Fruit fly (Drosophila melanogaster) whole organism, adult: ENCODE measurements around the gene Cdc5.

ENCODE experiments used
- CG11617 ChIP-seq: fragments of 200-800 bp; sonication (Bioruptor generic); optimal IDR thresholded peaks from 2 replicates; lab custom pipeline; 2017; ENCODE audit warnings: mild to moderate bottlenecking, missing biosample characterization, missing genetic modification reagents, missing genetic modification characterization
- CG12768 ChIP-seq: fragments of 200-800 bp; sonication (Bioruptor generic); optimal IDR thresholded peaks from 2 replicates; lab custom pipeline; 2017; ENCODE audit warnings: missing biosample characterization, missing genetic modification characterization, mild to moderate bottlenecking, moderate library complexity, missing genetic modification reagents
- CG14711 ChIP-seq: fragments of 200-800 bp; sonication (Bioruptor generic); optimal IDR thresholded peaks from 2 replicates; lab custom pipeline; 2018; ENCODE audit warnings: missing biosample characterization, mild to moderate bottlenecking, missing genetic modification characterization, moderate library complexity
- CG1620 ChIP-seq: fragments of 200-800 bp; sonication (Bioruptor generic); optimal IDR thresholded peaks from 2 replicates; lab custom pipeline; 2016; ENCODE audit warnings: missing biosample characterization, missing genetic modification characterization
- CG33017 ChIP-seq: fragments of 200-800 bp; sonication (Bioruptor generic); optimal IDR thresholded peaks from 2 replicates; lab custom pipeline; 2018; ENCODE audit warnings: missing biosample characterization, mild to moderate bottlenecking, missing genetic modification characterization, moderate library complexity
- CG5204 ChIP-seq: fragments of 200-800 bp; sonication (Bioruptor generic); optimal IDR thresholded peaks from 2 replicates; lab custom pipeline; 2016; ENCODE audit warnings: missing biosample characterization, missing genetic modification characterization
- CG7045 ChIP-seq: fragments of 200-800 bp; sonication (Bioruptor generic); optimal IDR thresholded peaks from 2 replicates; lab custom pipeline; 2017; ENCODE audit warnings: missing biosample characterization, mild to moderate bottlenecking, missing genetic modification characterization
- CG7101 ChIP-seq: fragments of 200-800 bp; sonication (Bioruptor generic); optimal IDR thresholded peaks from 2 replicates; lab custom pipeline; 2018; ENCODE audit warnings: missing biosample characterization, mild to moderate bottlenecking, missing genetic modification characterization, moderate library complexity
- Clk ChIP-seq: fragments of 200-800 bp; sonication (Bioruptor generic); optimal IDR thresholded peaks from 2 replicates; lab custom pipeline; 2017; ENCODE audit warnings: missing biosample characterization, missing genetic modification characterization
- Crg-1 ChIP-seq: fragments of 200-800 bp; sonication (Bioruptor generic); optimal IDR thresholded peaks from 2 replicates; lab custom pipeline; 2016; ENCODE audit warnings: missing biosample characterization, missing genetic modification characterization
- Hr96 ChIP-seq: fragments of 200-800 bp; sonication (Bioruptor generic); optimal IDR thresholded peaks from 2 replicates; lab custom pipeline; 2016; ENCODE audit warnings: missing biosample characterization, missing genetic modification characterization
- Mnt ChIP-seq: fragments of 200-800 bp; sonication (Bioruptor generic); optimal IDR thresholded peaks from 2 replicates; lab custom pipeline; 2016; ENCODE audit warnings: missing biosample characterization, mild to moderate bottlenecking, missing genetic modification characterization
- bab1 ChIP-seq: fragments of 200-800 bp; sonication (Bioruptor generic); optimal IDR thresholded peaks from 3 replicates; lab custom pipeline; 2019; ENCODE audit warnings: missing biosample characterization, mild to moderate bottlenecking, missing genetic modification characterization, moderate library complexity
- cic ChIP-seq: fragments of 200-800 bp; sonication (Bioruptor generic); optimal IDR thresholded peaks from 2 replicates; lab custom pipeline; 2017; ENCODE audit warnings: missing biosample characterization, mild to moderate bottlenecking, missing genetic modification characterization, moderate library complexity
- cnc ChIP-seq, 2 experiments: fragments of >200 bp; optimal IDR thresholded peaks; 2 replicates each; lab custom pipeline; 2017
- kay ChIP-seq: fragments of 200-800 bp; sonication (Bioruptor generic); peaks from one replicate; lab custom pipeline; 2016; ENCODE audit warnings: missing biosample characterization, missing genetic modification characterization, borderline replicate concordance
- ovo ChIP-seq: fragments of 200-800 bp; sonication (Bioruptor generic); optimal IDR thresholded peaks from 2 replicates; lab custom pipeline; 2016; ENCODE audit warnings: missing biosample characterization, missing genetic modification characterization
- pad ChIP-seq: fragments of 200-800 bp; sonication (Bioruptor generic); optimal IDR thresholded peaks from 3 replicates; lab custom pipeline; 2017; ENCODE audit warnings: missing biosample characterization, missing genetic modification characterization, mild to moderate bottlenecking, moderate library complexity, missing genetic modification reagents
- tj ChIP-seq: fragments of 200-800 bp; sonication (Bioruptor generic); optimal IDR thresholded peaks from 3 replicates; lab custom pipeline; 2017; ENCODE audit warnings: missing biosample characterization, mild to moderate bottlenecking, missing genetic modification characterization, moderate library complexity
- toe ChIP-seq: fragments of 200-800 bp; sonication (Bioruptor generic); optimal IDR thresholded peaks from 2 replicates; lab custom pipeline; 2016; ENCODE audit warnings: missing biosample characterization, missing genetic modification characterization

The Cdc5 gene

DNA sequence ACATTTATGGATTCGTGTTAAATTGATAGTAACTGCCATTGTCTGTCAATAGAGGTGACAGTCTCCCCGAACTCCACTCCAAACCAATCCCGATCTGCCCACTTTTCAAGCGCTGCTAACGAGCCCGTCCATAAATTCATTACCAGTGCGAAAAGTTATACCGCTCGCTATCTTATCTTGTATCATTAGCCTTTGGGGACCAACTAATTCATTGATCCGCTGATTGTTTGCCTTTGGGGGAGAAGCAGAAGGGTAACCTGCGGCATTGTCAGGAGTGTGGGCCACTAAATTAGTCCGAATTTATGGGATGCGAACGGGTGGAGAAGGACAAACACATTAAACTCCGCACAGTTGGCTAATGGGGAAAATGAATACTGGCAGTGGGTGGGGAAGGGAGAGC, 24.0 kb downstream of the Cdc5 start:
- TF ChIP-seq cnc (optimal IDR thresholded peaks at IDR 0.05; lab: Kevin White, UChicago), result no peak

DNA sequence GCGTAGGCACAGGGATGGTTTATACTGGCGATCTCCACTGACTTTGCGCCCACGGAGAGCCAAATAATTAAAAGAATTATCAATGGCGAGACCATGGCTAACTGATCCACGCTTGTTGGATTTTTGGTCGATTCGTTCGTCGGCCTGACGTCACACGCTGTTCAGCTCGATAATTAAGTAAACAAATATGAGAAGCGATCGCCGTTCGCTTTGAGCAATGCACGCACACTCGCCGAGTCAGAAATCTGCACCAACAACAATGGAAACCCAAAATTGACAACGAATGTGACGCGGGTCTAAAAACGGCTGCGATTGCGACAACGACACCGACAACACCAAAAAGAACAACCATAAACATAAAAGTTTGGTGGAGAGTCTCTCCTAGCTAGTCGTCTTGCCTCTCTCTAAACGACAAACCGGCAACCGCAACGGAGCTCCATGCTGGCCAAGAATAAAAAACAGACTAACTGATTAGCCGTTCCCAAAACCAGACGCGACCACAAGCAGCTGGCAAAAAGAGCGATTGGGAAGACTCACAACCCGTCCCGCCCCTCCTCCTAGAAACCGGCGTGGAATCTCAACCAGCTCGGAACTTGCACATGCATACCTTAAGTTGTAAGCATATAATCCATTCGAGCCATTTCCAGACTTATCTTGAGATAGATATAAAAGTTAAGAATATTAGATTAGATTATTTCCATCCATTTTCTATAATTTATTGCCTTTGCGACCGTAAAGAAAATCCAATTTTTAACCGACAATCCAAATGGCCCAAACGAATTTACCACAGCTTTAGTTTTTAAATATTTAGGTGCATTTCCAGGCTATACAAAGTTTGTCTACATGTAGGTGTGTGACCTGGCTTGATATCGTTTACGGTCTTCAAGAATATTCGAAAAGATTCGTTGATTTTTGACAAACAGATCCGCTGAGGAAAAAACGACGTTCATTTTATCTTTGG, 29.1 kb downstream of the Cdc5 start, which contains the start of gene mthl9:
mthl9 (minus strand) TSS at position 468 of the 961 bp plus-strand sequence.
- peak; percentile 17 for TF ChIP-seq Mnt (GFP tag; lab: Kevin White, UChicago)
- no peak for TF ChIP-seq cnc (optimal IDR thresholded peaks at IDR 0.05; lab: Kevin White, UChicago)
- peak; percentile 66 for TF ChIP-seq tj (GFP tag; lab: Kevin White, UChicago)
- no peak for TF ChIP-seq CG7101 (tag; lab: Kevin White, UChicago)
- TF ChIP-seq CG33017, result no peak

DNA sequence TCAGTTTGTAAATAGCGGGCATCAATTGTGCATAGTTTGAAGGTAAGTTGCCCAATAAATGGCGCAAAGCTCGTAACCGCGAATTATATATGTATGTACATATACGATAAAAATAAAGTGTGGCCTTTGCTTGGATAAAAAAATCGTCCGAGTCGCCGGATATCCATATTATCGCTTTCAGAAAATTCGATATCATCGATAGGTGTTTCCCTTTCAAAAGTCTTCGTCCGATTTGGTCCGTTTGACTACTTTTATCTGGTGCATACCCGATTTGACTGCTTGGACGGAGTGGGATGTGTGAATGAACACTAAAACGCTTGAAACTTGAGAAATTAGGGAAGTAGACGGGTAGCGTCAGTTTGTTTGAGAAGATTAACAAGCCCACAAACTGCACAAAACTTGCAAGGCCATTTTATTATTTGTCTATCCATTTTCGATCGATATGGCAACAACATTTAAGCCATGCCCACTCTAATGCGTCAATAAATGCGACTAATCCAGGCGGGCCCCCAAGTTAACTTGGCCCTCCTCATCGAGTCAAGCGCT, 32.0 kb downstream of the Cdc5 start:
- no peak for TF ChIP-seq kay (GFP tag; lab: Kevin White, UChicago)
- TF ChIP-seq CG7101 (tag; lab: Kevin White, UChicago), result no peak
- TF ChIP-seq bab1 (GFP tag; lab: Kevin White, UChicago), result no peak
- TF ChIP-seq Hr96 (GFP tag; lab: Kevin White, UChicago), result no peak

DNA sequence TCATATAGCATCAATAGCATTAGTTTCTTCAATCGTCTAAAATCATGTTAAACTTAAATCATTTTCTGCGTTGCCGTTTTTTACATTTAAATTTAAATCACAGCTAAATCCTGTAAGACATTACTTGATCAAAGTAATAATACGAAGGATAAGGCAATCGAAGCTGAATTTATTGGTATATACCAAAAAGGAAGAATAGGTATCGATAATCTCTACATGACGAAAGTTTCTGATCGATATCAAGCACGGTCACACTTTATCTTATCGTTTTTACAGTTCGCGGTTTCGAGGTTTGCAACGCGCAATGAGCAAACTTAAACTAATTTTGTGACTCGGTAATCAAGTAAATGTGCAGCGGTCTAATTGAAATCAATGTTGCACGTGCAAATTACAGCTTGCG, 33.4 kb downstream of the Cdc5 start, which contains the start of the genes Atac3 and Ptpmeg:
Atac3 (minus strand) TSS at position 160 of the 400 bp plus-strand sequence.
Ptpmeg (plus strand) TSS at position 265 of the 400 bp plus-strand sequence.
- peak; percentile 7 for TF ChIP-seq pad
- no peak for TF ChIP-seq Mnt (GFP tag; lab: Kevin White, UChicago)
- TF ChIP-seq bab1 (GFP tag; lab: Kevin White, UChicago), result peak; percentile 1
- peak; percentile 24 for TF ChIP-seq CG7101 (tag; lab: Kevin White, UChicago)

DNA sequence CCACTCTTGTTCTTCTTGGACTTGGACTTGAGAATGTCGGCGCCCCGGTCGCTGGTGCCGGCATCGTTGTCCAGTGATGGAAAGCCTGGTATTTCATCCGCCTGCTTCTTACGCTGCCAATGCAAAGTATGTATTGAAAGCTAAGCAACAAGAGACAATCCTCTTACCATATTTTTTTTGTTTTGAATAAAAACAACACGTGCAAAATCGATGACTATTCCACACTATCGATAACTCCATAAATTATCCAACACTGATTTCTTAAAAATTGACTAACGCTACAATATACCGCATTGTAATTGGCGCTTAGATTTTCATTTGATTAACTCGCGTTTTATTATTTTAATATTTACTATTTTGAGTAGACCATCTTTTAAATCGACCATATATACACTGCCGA, 36.7 kb downstream of the Cdc5 start, which contains the start of gene CG32344:
CG32344 (minus strand) TSS at position 235 of the 400 bp plus-strand sequence.
- TF ChIP-seq bab1 (GFP tag; lab: Kevin White, UChicago) (peak; percentile 23), CG14711 (peak; percentile 12), Hr96 (GFP tag; lab: Kevin White, UChicago) (no peak), CG1620 (peak; percentile 17), Crg-1 (no peak), Clk (no peak), pad (peak; percentile 13), CG33017 (no peak), tj (GFP tag; lab: Kevin White, UChicago) (no peak), cnc (optimal IDR thresholded peaks at IDR 0.05; lab: Kevin White, UChicago) (no peak), CG12768 (no peak), kay (GFP tag; lab: Kevin White, UChicago) (no peak), CG5204 (GFP tag; lab: Kevin White, UChicago) (no peak), CG11617 (GFP tag; lab: Kevin White, UChicago) (no peak), cic (GFP tag; lab: Kevin White, UChicago) (no peak), ovo (no peak), CG7101 (tag; lab: Kevin White, UChicago) (peak; percentile 9), Mnt (GFP tag; lab: Kevin White, UChicago) (peak; percentile 98), toe (GFP tag; lab: Kevin White, UChicago) (no peak)

DNA sequence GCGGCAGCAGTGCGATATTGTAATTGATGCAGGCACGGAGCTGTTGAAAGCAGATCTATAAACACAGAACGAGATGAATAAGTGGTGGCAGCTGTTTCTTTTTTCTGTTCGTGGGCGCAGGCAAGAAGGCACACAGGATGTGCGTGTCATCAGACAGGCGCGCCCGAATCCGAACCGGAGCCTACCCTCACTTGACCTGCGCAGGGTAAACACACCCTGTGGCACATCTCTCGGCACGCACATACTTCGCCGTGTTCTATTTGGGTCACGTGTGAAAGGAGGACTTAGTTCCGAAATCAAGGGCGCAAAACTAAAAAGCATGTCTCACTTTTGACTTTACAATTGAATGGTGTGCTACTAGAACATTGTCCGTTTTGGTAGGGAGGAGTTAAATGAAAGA, 39.7 kb downstream of the Cdc5 start:
- TF ChIP-seq cnc (optimal IDR thresholded peaks at IDR 0.05; lab: Kevin White, UChicago), result no peak
- TF ChIP-seq Mnt (GFP tag; lab: Kevin White, UChicago), result no peak
- TF ChIP-seq CG5204 (GFP tag; lab: Kevin White, UChicago), result no peak
- TF ChIP-seq CG1620, result no peak
- TF ChIP-seq ovo, result no peak
- TF ChIP-seq tj (GFP tag; lab: Kevin White, UChicago), result no peak
- TF ChIP-seq CG7101 (tag; lab: Kevin White, UChicago), result no peak

DNA sequence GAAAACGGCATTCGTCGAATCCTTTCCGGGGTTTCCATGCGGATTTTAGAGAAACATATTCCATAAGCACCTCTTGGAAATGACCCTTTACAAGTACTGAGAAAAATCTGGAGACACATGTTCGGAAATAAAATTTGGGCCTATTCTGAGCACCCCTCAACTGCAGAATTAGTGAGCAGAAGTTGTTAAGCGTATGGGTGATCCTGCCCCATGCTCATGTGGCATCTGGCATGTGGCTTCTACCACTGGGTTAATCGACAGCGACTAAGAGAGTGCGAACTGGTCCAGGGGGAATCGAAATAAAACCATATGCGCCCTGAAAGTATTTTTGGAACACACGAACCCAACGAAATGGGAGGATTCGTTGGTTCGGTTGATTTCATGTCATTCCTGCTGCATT, 40.4 kb downstream of the Cdc5 start:
- no peak for TF ChIP-seq cic (GFP tag; lab: Kevin White, UChicago)
- TF ChIP-seq kay (GFP tag; lab: Kevin White, UChicago), result no peak
- TF ChIP-seq CG5204 (GFP tag; lab: Kevin White, UChicago), result no peak
- TF ChIP-seq CG14711, result no peak
- TF ChIP-seq CG1620, result no peak
- TF ChIP-seq tj (GFP tag; lab: Kevin White, UChicago), result no peak
- no peak for TF ChIP-seq CG7101 (tag; lab: Kevin White, UChicago)
- TF ChIP-seq toe (GFP tag; lab: Kevin White, UChicago), result no peak
- no peak for TF ChIP-seq CG33017
- TF ChIP-seq ovo, result no peak
- TF ChIP-seq Mnt (GFP tag; lab: Kevin White, UChicago), result no peak
- no peak for TF ChIP-seq pad
- TF ChIP-seq CG11617 (GFP tag; lab: Kevin White, UChicago), result no peak
- no peak for TF ChIP-seq CG7045 (GFP tag; lab: Kevin White, UChicago)
- TF ChIP-seq Clk, result no peak
- no peak for TF ChIP-seq bab1 (GFP tag; lab: Kevin White, UChicago)
- no peak for TF ChIP-seq Crg-1
- no peak for TF ChIP-seq cnc (optimal IDR thresholded peaks at IDR 0.05; lab: Kevin White, UChicago)
